Fruit fly (Drosophila melanogaster) whole organism, embryonic: ENCODE measurements around the gene CG10761.

Experiments
- Bdp1 ChIP-seq: fragments of 200-800 bp; sonication (Bioruptor generic); optimal IDR thresholded peaks from 3 replicates; lab custom pipeline; 2016; ENCODE audit warnings: missing biosample characterization, missing genetic modification characterization
- CG10147 ChIP-seq: fragments of 200-800 bp; sonication (Bioruptor generic); optimal IDR thresholded peaks from 2 replicates; lab custom pipeline; 2019; ENCODE audit warnings: missing biosample characterization, mild to moderate bottlenecking, missing genetic modification characterization, moderate library complexity
- CG10209 ChIP-seq: fragments of 200-800 bp; sonication (Bioruptor generic); optimal IDR thresholded peaks from 3 replicates; lab custom pipeline; 2017; ENCODE audit warnings: missing biosample characterization, mild to moderate bottlenecking, missing genetic modification characterization, missing genetic modification reagents
- CG10366 ChIP-seq: fragments of 200-800 bp; sonication (Bioruptor generic); IDR thresholded peaks from 2 replicates; pipeline ENCODE4 v1.3.6; 2022; ENCODE audit warnings: missing biosample characterization, missing genetic modification characterization
- CG10979 ChIP-seq: fragments of 200-800 bp; sonication (Bioruptor generic); optimal IDR thresholded peaks from 2 replicates; lab custom pipeline; 2018; ENCODE audit warnings: missing biosample characterization, mild to moderate bottlenecking, missing genetic modification characterization, moderate library complexity
- CG12155 ChIP-seq: fragments of 200-800 bp; sonication (Bioruptor generic); optimal IDR thresholded peaks from 3 replicates; lab custom pipeline; 2016; ENCODE audit warnings: missing biosample characterization, missing genetic modification characterization
- CG12659 ChIP-seq: fragments of 200-800 bp; sonication (Bioruptor generic); optimal IDR thresholded peaks from 3 replicates; lab custom pipeline; 2017; ENCODE audit warnings: mild to moderate bottlenecking, missing biosample characterization, missing genetic modification reagents, missing genetic modification characterization
- CG14965 ChIP-seq: fragments of 200-800 bp; sonication (Bioruptor generic); optimal IDR thresholded peaks from 2 replicates; lab custom pipeline; 2016; ENCODE audit warnings: missing biosample characterization, missing genetic modification characterization, borderline replicate concordance
- CG1603 ChIP-seq: fragments of 200-800 bp; sonication (Bioruptor generic); optimal IDR thresholded peaks from 2 replicates; lab custom pipeline; 2019; ENCODE audit warnings: missing biosample characterization, mild to moderate bottlenecking, missing genetic modification characterization, moderate library complexity
- CG16813 ChIP-seq: fragments of 200-800 bp; sonication (Bioruptor generic); IDR thresholded peaks from 3 replicates; pipeline ENCODE4 v1.3.6; 2022; ENCODE audit warnings: missing biosample characterization, missing genetic modification characterization; ENCODE audit not compliant: partially characterized antibody
- CG16863 ChIP-seq: fragments of 200-800 bp; sonication (Bioruptor generic); optimal IDR thresholded peaks from 3 replicates; lab custom pipeline; 2016; ENCODE audit warnings: missing biosample characterization, missing genetic modification characterization
- CG17361 ChIP-seq: fragments of 200-800 bp; sonication (Bioruptor generic); IDR thresholded peaks from 3 replicates; pipeline ENCODE4 v1.3.6; 2022; ENCODE audit warnings: missing biosample characterization, missing genetic modification characterization
- CG17802 ChIP-seq: fragments of 200-800 bp; sonication (Bioruptor generic); optimal IDR thresholded peaks from 2 replicates; lab custom pipeline; 2018; ENCODE audit warnings: missing biosample characterization, mild to moderate bottlenecking, missing genetic modification characterization, moderate library complexity
- CG2116 ChIP-seq: fragments of 200-800 bp; sonication (Bioruptor generic); optimal IDR thresholded peaks from 3 replicates; lab custom pipeline; 2018; ENCODE audit warnings: missing biosample characterization, mild to moderate bottlenecking, missing genetic modification characterization
- CG2712 ChIP-seq: fragments of 200-800 bp; optimal IDR thresholded peaks from 3 replicates; lab custom pipeline; 2019; ENCODE audit warnings: missing biosample characterization, mild to moderate bottlenecking, missing genetic modification characterization, moderate library complexity
- CG34376 ChIP-seq: fragments of 200-800 bp; sonication (Bioruptor generic); optimal IDR thresholded peaks from 2 replicates; lab custom pipeline; 2018; ENCODE audit warnings: missing biosample characterization, mild to moderate bottlenecking, missing genetic modification characterization
- CG4328 ChIP-seq: fragments of 200-800 bp; sonication (Bioruptor generic); optimal IDR thresholded peaks from 3 replicates; lab custom pipeline; 2017; ENCODE audit warnings: missing biosample characterization, missing genetic modification reagents, missing genetic modification characterization
- CG4820 ChIP-seq: fragments of 200-800 bp; sonication (Bioruptor generic); optimal IDR thresholded peaks from 3 replicates; lab custom pipeline; 2016; ENCODE audit warnings: missing biosample characterization, missing genetic modification characterization
- CG7271 ChIP-seq: fragments of 200-800 bp; sonication (Bioruptor generic); optimal IDR thresholded peaks from 2 replicates; lab custom pipeline; 2018; ENCODE audit warnings: missing biosample characterization, mild to moderate bottlenecking, missing genetic modification characterization, moderate library complexity
- CG7556 ChIP-seq: fragments of 200-800 bp; sonication (Bioruptor generic); optimal IDR thresholded peaks from 2 replicates; lab custom pipeline; 2017; ENCODE audit warnings: missing biosample characterization, mild to moderate bottlenecking, missing genetic modification characterization
- CG8290 ChIP-seq, 3 experiments: fragments of 200-800 bp; sonication (Bioruptor generic); optimal IDR thresholded peaks; 2 replicates each; lab custom pipeline; 2016 to 2019; ENCODE audit warnings: missing biosample characterization in 3 of 3, missing genetic modification characterization in 3 of 3, mild to moderate bottlenecking in 2 of 3, moderate library complexity in 1 of 3
- CG9817 ChIP-seq: fragments of 200-800 bp; sonication (Bioruptor generic); optimal IDR thresholded peaks from 2 replicates; lab custom pipeline; 2018; ENCODE audit warnings: missing biosample characterization, mild to moderate bottlenecking, missing genetic modification characterization, moderate library complexity
- Dp ChIP-seq: fragments of 200-800 bp; sonication (Bioruptor generic); optimal IDR thresholded peaks from 2 replicates; lab custom pipeline; 2018; ENCODE audit warnings: missing biosample characterization, mild to moderate bottlenecking, missing genetic modification characterization, moderate library complexity
- Eip74EF ChIP-seq, 2 experiments: fragments of 200-800 bp in 1 of 2; fragments of >200 bp in 1 of 2; sonication (Bioruptor generic) in 1 of 2; optimal IDR thresholded peaks; 2 replicates each; lab custom pipeline; 2017 to 2019; ENCODE audit warnings: missing biosample characterization in 2 of 2, missing genetic modification characterization in 2 of 2, mild to moderate bottlenecking in 1 of 2, moderate library complexity in 1 of 2
- HLH4C ChIP-seq: fragments of 200-800 bp; sonication (Bioruptor generic); IDR thresholded peaks from 3 replicates; pipeline ENCODE4 v1.3.6; 2022; ENCODE audit warnings: missing biosample characterization, missing genetic modification characterization; ENCODE audit not compliant: partially characterized antibody
- HLH54F ChIP-seq: fragments of 200-800 bp; sonication (Bioruptor generic); optimal IDR thresholded peaks from 3 replicates; lab custom pipeline; 2016; ENCODE audit warnings: missing biosample characterization, missing genetic modification characterization
- Lpt ChIP-seq: fragments of >200 bp; optimal IDR thresholded peaks from 2 replicates; lab custom pipeline; 2018; ENCODE audit warnings: missing biosample characterization, missing genetic modification characterization
- Nf-YC ChIP-seq: fragments of 200-800 bp; optimal IDR thresholded peaks from 3 replicates; lab custom pipeline; 2019; ENCODE audit warnings: missing biosample characterization, mild to moderate bottlenecking, missing genetic modification characterization, moderate library complexity
- Oaz ChIP-seq: fragments of 200-800 bp; sonication (Bioruptor generic); IDR thresholded peaks from 2 replicates; pipeline ENCODE4 v1.3.6; 2022; ENCODE audit warnings: missing biosample characterization, missing genetic modification characterization
- Optix ChIP-seq: fragments of 200-800 bp; sonication (Bioruptor generic); IDR thresholded peaks from 3 replicates; pipeline ENCODE4 v1.3.6; 2022; ENCODE audit warnings: missing biosample characterization, missing genetic modification characterization
- Poxn ChIP-seq: fragments of 200-800 bp; sonication (Bioruptor generic); IDR thresholded peaks from 2 replicates; pipeline ENCODE4 v1.3.6; 2022; ENCODE audit warnings: missing biosample characterization, missing genetic modification characterization
- Rx ChIP-seq: fragments of 200-800 bp; sonication (Bioruptor generic); IDR thresholded peaks from 2 replicates; pipeline ENCODE4 v1.3.6; 2022; ENCODE audit warnings: missing biosample characterization, missing genetic modification characterization
- Scr ChIP-seq: fragments of 200-800 bp; sonication (Bioruptor generic); IDR thresholded peaks from 2 replicates; pipeline ENCODE4 v1.3.6; 2022; ENCODE audit warnings: missing biosample characterization, missing genetic modification characterization; ENCODE audit not compliant: partially characterized antibody
- Sin3A ChIP-seq: fragments of >200 bp; optimal IDR thresholded peaks from 2 replicates; lab custom pipeline; 2018
- Xbp1 ChIP-seq: fragments of 200-800 bp; sonication (Bioruptor generic); optimal IDR thresholded peaks from 3 replicates; lab custom pipeline; 2016; ENCODE audit warnings: missing biosample characterization, mild to moderate bottlenecking, missing genetic modification characterization
- bcd ChIP-seq: fragments of 200-800 bp; sonication (Bioruptor generic); optimal IDR thresholded peaks from 2 replicates; lab custom pipeline; 2017; ENCODE audit warnings: missing biosample characterization, mild to moderate bottlenecking, missing genetic modification characterization
- chm ChIP-seq: fragments of 200-800 bp; sonication (Bioruptor generic); IDR thresholded peaks from 2 replicates; pipeline ENCODE4 v1.3.6; 2022; ENCODE audit warnings: missing biosample characterization, missing genetic modification characterization
- dysf ChIP-seq: fragments of 200-800 bp; sonication (Bioruptor generic); IDR thresholded peaks from 3 replicates; pipeline ENCODE4 v1.3.6; 2022; ENCODE audit warnings: missing biosample characterization, missing genetic modification characterization
- gsb ChIP-seq: fragments of 200-800 bp; sonication (Bioruptor generic); IDR thresholded peaks from 2 replicates; pipeline ENCODE4 v1.3.6; 2022; ENCODE audit warnings: missing biosample characterization, missing genetic modification characterization
- jing ChIP-seq: fragments of 200-800 bp; sonication (Bioruptor generic); optimal IDR thresholded peaks from 2 replicates; lab custom pipeline; 2018; ENCODE audit warnings: missing biosample characterization, mild to moderate bottlenecking, missing genetic modification characterization
- knrl ChIP-seq: fragments of 200-800 bp; sonication (Bioruptor generic); IDR thresholded peaks from 3 replicates; pipeline ENCODE4 v1.3.6; 2022; ENCODE audit warnings: missing biosample characterization, missing genetic modification characterization; ENCODE audit not compliant: partially characterized antibody
- lab ChIP-seq: fragments of 200-800 bp; sonication (Bioruptor generic); optimal IDR thresholded peaks from 3 replicates; lab custom pipeline; 2017; ENCODE audit warnings: missing biosample characterization, missing genetic modification characterization, mild to moderate bottlenecking, moderate library complexity, missing genetic modification reagents
- lola ChIP-seq, 3 experiments: fragments of >200 bp in 2 of 3; fragments of 200-800 bp in 1 of 3; sonication (Bioruptor generic) in 1 of 3; optimal IDR thresholded peaks; 2 replicates each; lab custom pipeline; 2017 to 2019; ENCODE audit warnings: missing biosample characterization in 3 of 3, missing genetic modification characterization in 3 of 3, mild to moderate bottlenecking in 1 of 3, moderate library complexity in 1 of 3
- salm ChIP-seq: fragments of 200-800 bp; sonication (Bioruptor generic); optimal IDR thresholded peaks from 2 replicates; lab custom pipeline; 2018; ENCODE audit warnings: missing biosample characterization, mild to moderate bottlenecking, missing genetic modification characterization
- schlank ChIP-seq: fragments of 200-800 bp; sonication (Bioruptor generic); optimal IDR thresholded peaks from 2 replicates; lab custom pipeline; 2018; ENCODE audit warnings: missing biosample characterization, mild to moderate bottlenecking, missing genetic modification characterization
- sug ChIP-seq: fragments of 200-800 bp; optimal IDR thresholded peaks from 2 replicates; lab custom pipeline; 2019; ENCODE audit warnings: missing biosample characterization, mild to moderate bottlenecking, missing genetic modification characterization, moderate library complexity
- unc-4 ChIP-seq: fragments of 200-800 bp; sonication (Bioruptor generic); IDR thresholded peaks from 2 replicates; pipeline ENCODE4 v1.3.6; 2022; ENCODE audit warnings: missing biosample characterization, missing genetic modification characterization; ENCODE audit not compliant: partially characterized antibody

Gene CG10761

dm6 chrX:8145501-8146157 lies 17.0 kb downstream of the CG10761 start, which contains the start of the genes alpha-PheRS and CG2129 (continued):
- TF ChIP-seq salm (tag; lab: Kevin White, UChicago) (no peak), CG10979 (tag; lab: Kevin White, UChicago) (peak; percentile 7), CG8290 (GFP tag; optimal IDR thresholded peaks at IDR 0.05; lab: Kevin White, UChicago) (no peak), CG8290 (tag; optimal IDR thresholded peaks at IDR 0.05; lab: Kevin White, UChicago) (no peak), Sin3A (lab: Kevin White, UChicago) (peak; percentile 23), gsb (no peak), lola (GFP tag; optimal IDR thresholded peaks at IDR 0.05; lab: Kevin White, UChicago) (peak in 1 of 3 experiments; percentile 33), Bdp1 (peak; percentile 1), sug (tag; lab: Kevin White, UChicago) (peak; percentile 48), CG4328 (peak; percentile 3), Rx (GFP tag; lab: Robert Waterston, UW) (no peak), CG2712 (peak; percentile 57), CG9817 (tag; lab: Kevin White, UChicago) (peak; percentile 21), bcd (GFP tag; lab: Kevin White, UChicago) (no peak), HLH4C (peak; percentile 53), HLH54F (peak; percentile 6), CG4820 (GFP tag; lab: Kevin White, UChicago) (no peak), CG17802 (tag; lab: Kevin White, UChicago) (no peak), Lpt (GFP tag; lab: Kevin White, UChicago) (no peak), CG34376 (GFP tag; lab: Kevin White, UChicago) (peak; percentile 52), chm (no peak), schlank (tag; lab: Kevin White, UChicago) (no peak), lab (GFP tag; lab: Kevin White, UChicago) (no peak), CG7271 (tag; lab: Kevin White, UChicago) (no peak), CG7556 (GFP tag; lab: Kevin White, UChicago) (peak; percentile 32), CG12659 (GFP tag; lab: Kevin White, UChicago) (peak; percentile 13), jing (GFP tag; lab: Kevin White, UChicago) (no peak), unc-4 (GFP tag; lab: Robert Waterston, UW) (peak; percentile 54), Nf-YC (tag; lab: Kevin White, UChicago) (peak; percentile 48), CG10147 (GFP tag; lab: Kevin White, UChicago) (peak; percentile 39), CG14965 (GFP tag; lab: Kevin White, UChicago) (no peak), Poxn (no peak), Xbp1 (GFP tag; lab: Kevin White, UChicago) (peak; percentile 18), CG1603 (peak; percentile 11), CG10366 (0 out of 2 replicates have a peak, but pooled peaks have one; percentile 27), CG2116 (GFP tag; lab: Kevin White, UChicago) (peak; percentile 60), Optix (no peak), CG16863 (no peak), Scr (no peak), CG10209 (GFP tag; lab: Kevin White, UChicago) (no peak), Oaz (no peak), Dp (GFP tag; lab: Kevin White, UChicago) (peak; percentile 18), dysf (GFP tag; lab: Robert Waterston, UW) (peak; percentile 47; the same call in 2 of the 3 replicates), CG12155 (GFP tag; lab: Kevin White, UChicago) (peak; percentile 3), CG16813 (GFP tag; lab: Robert Waterston, UW) (0 out of 3 replicates have a peak, but pooled peaks have one; percentile 33), CG17361 (GFP tag; lab: Robert Waterston, UW) (no peak; the same call in 2 of the 3 replicates), knrl (GFP tag; lab: Robert Waterston, UW) (no peak), Eip74EF (GFP tag; optimal IDR thresholded peaks at IDR 0.05; lab: Kevin White, UChicago) (peak in 1 of 2 experiments; percentile 15)
